Worm (Caenorhabditis elegans) whole organism, L2 larva: ENCODE results near the gene lec-5.

ENCODE experiments used
- C34F6.9 ChIP-seq: fragments of 150-350 bp; optimal IDR thresholded peaks from 2 replicates; lab custom pipeline; 2014; ENCODE audit warnings: missing biosample characterization, missing genetic modification characterization
- R02D3.7 ChIP-seq: fragments of 150-350 bp; optimal IDR thresholded peaks from 2 replicates; lab custom pipeline; 2014; ENCODE audit warnings: missing biosample characterization, missing genetic modification characterization
- Y55F3AM.14 ChIP-seq: fragments of 200-800 bp; sonication (Bioruptor generic); optimal IDR thresholded peaks from 2 replicates; lab custom pipeline; 2018; ENCODE audit warnings: mild to moderate bottlenecking, missing genetic modification characterization, missing compliant biosample characterization
- ZK546.5 ChIP-seq: sonication (generic microtip); optimal IDR thresholded peaks from 2 replicates; lab custom pipeline; 2017; ENCODE audit warnings: missing biosample characterization, missing genetic modification characterization
- alr-1 ChIP-seq: fragments of 150-350 bp; optimal IDR thresholded peaks from 2 replicates; lab custom pipeline; 2014; ENCODE audit warnings: missing biosample characterization, missing genetic modification characterization
- aly-2 ChIP-seq: fragments of 150-350 bp; optimal IDR thresholded peaks from 2 replicates; lab custom pipeline; 2014; ENCODE audit warnings: missing biosample characterization, missing genetic modification characterization
- ama-1 ChIP-seq: fragments of 150-350 bp; optimal IDR thresholded peaks from 2 replicates; lab custom pipeline; 2018; ENCODE audit warnings: inconsistent platforms
- blmp-1 ChIP-seq: sonication (generic microtip); optimal IDR thresholded peaks from 2 replicates; lab custom pipeline; 2017; ENCODE audit warnings: missing genetic modification characterization, mild to moderate bottlenecking, missing compliant biosample characterization, antibody characterized with exemption, moderate library complexity; ENCODE audit not compliant: insufficient read depth
- ceh-82 ChIP-seq: fragments of 150-350 bp; optimal IDR thresholded peaks from 2 replicates; lab custom pipeline; 2014; ENCODE audit warnings: missing biosample characterization, missing genetic modification characterization
- crh-2 ChIP-seq: sonication (generic microtip); optimal IDR thresholded peaks from 2 replicates; lab custom pipeline; 2017; ENCODE audit warnings: missing biosample characterization, missing genetic modification characterization
- dmd-4 ChIP-seq: sonication (generic microtip); optimal IDR thresholded peaks from 2 replicates; lab custom pipeline; 2017; ENCODE audit warnings: missing biosample characterization, missing genetic modification characterization
- egl-27 ChIP-seq: sonication (generic microtip); optimal IDR thresholded peaks from 3 replicates; lab custom pipeline; 2017; ENCODE audit warnings: missing biosample characterization, missing genetic modification reagents, missing genetic modification characterization
- elt-3 ChIP-seq: sonication (generic microtip); optimal IDR thresholded peaks from 2 replicates; lab custom pipeline; 2017; ENCODE audit warnings: missing biosample characterization, missing genetic modification characterization
- fos-1 ChIP-seq: fragments of 150-350 bp; optimal IDR thresholded peaks from 2 replicates; lab custom pipeline; 2014; ENCODE audit warnings: missing biosample characterization, missing genetic modification characterization
- gmeb-1 ChIP-seq: fragments of 150-350 bp; optimal IDR thresholded peaks from 2 replicates; lab custom pipeline; 2014; ENCODE audit warnings: missing biosample characterization, missing genetic modification characterization
- lin-39 ChIP-seq: fragments of 150-350 bp; optimal IDR thresholded peaks from 2 replicates; lab custom pipeline; 2014; ENCODE audit warnings: missing biosample characterization, missing genetic modification reagents, missing genetic modification characterization
- lsy-2 ChIP-seq, 2 experiments: fragments of 150-350 bp in 1 of 2; sonication (generic microtip) in 1 of 2; optimal IDR thresholded peaks; 2 replicates each; lab custom pipeline; 2014 to 2017; ENCODE audit warnings: missing biosample characterization in 2 of 2, missing genetic modification characterization in 2 of 2
- mab-5 ChIP-seq: fragments of 150-350 bp; optimal IDR thresholded peaks from 2 replicates; lab custom pipeline; 2014; ENCODE audit warnings: missing biosample characterization, missing genetic modification characterization
- mbf-1 ChIP-seq: sonication (generic microtip); optimal IDR thresholded peaks from 2 replicates; lab custom pipeline; 2017; ENCODE audit warnings: missing biosample characterization, missing genetic modification characterization
- mdl-1 ChIP-seq, 2 experiments: fragments of 150-350 bp in 1 of 2; sonication (generic microtip) in 1 of 2; optimal IDR thresholded peaks; 2 replicates each; lab custom pipeline; 2017; ENCODE audit warnings: missing biosample characterization in 2 of 2, missing genetic modification characterization in 2 of 2
- nhr-10 ChIP-seq: sonication (generic microtip); optimal IDR thresholded peaks from 2 replicates; lab custom pipeline; 2017; ENCODE audit warnings: missing biosample characterization, missing genetic modification characterization
- nhr-11 ChIP-seq: fragments of 150-350 bp; optimal IDR thresholded peaks from 2 replicates; lab custom pipeline; 2014; ENCODE audit warnings: missing biosample characterization, missing genetic modification characterization
- nhr-12 ChIP-seq: fragments of 150-350 bp; optimal IDR thresholded peaks from 2 replicates; lab custom pipeline; 2014; ENCODE audit warnings: missing biosample characterization, missing genetic modification characterization
- nhr-129 ChIP-seq: fragments of 150-350 bp; optimal IDR thresholded peaks from 2 replicates; lab custom pipeline; 2014; ENCODE audit warnings: missing biosample characterization, missing genetic modification characterization
- nhr-21 ChIP-seq: fragments of 150-350 bp; optimal IDR thresholded peaks from 2 replicates; lab custom pipeline; 2014; ENCODE audit warnings: missing biosample characterization, missing genetic modification characterization
- nhr-23 ChIP-seq: fragments of 150-350 bp; optimal IDR thresholded peaks from 2 replicates; lab custom pipeline; 2014; ENCODE audit warnings: missing biosample characterization, missing genetic modification reagents, missing genetic modification characterization
- nhr-237 ChIP-seq: fragments of 150-350 bp; optimal IDR thresholded peaks from 2 replicates; lab custom pipeline; 2014; ENCODE audit warnings: missing biosample characterization, missing genetic modification characterization
- nhr-6 ChIP-seq: fragments of 150-350 bp; optimal IDR thresholded peaks from 2 replicates; lab custom pipeline; 2014; ENCODE audit warnings: missing biosample characterization, missing genetic modification characterization
- nhr-77 ChIP-seq: fragments of 150-350 bp; optimal IDR thresholded peaks from 2 replicates; lab custom pipeline; 2014; ENCODE audit warnings: missing biosample characterization, missing genetic modification characterization
- peb-1 ChIP-seq: fragments of 150-350 bp; optimal IDR thresholded peaks from 2 replicates; lab custom pipeline; 2014; ENCODE audit warnings: missing biosample characterization, missing genetic modification characterization
- sem-4 ChIP-seq: fragments of 150-350 bp; optimal IDR thresholded peaks from 2 replicates; lab custom pipeline; 2014; ENCODE audit warnings: missing biosample characterization, missing genetic modification reagents, missing genetic modification characterization
- skn-1 ChIP-seq: sonication (generic microtip); optimal IDR thresholded peaks from 2 replicates; lab custom pipeline; 2017; ENCODE audit warnings: missing biosample characterization, missing genetic modification characterization
- sma-3 ChIP-seq: sonication (generic microtip); optimal IDR thresholded peaks from 2 replicates; lab custom pipeline; 2016; ENCODE audit warnings: missing genetic modification reagents, missing genetic modification characterization, missing compliant biosample characterization
- sma-9 ChIP-seq, 2 experiments: fragments of 150-350 bp in 1 of 2; sonication (generic microtip) in 1 of 2; optimal IDR thresholded peaks; 2 replicates each; lab custom pipeline; 2014 to 2016; ENCODE audit warnings: missing genetic modification characterization in 2 of 2, mild to moderate bottlenecking in 1 of 2, missing biosample characterization in 1 of 2, missing compliant biosample characterization in 1 of 2, missing genetic modification reagents in 1 of 2, moderate library complexity in 1 of 2
- snpc-4 ChIP-seq: fragments of 150-350 bp; optimal IDR thresholded peaks from 2 replicates; lab custom pipeline; 2014; ENCODE audit warnings: missing biosample characterization, missing genetic modification characterization
- unc-39 ChIP-seq: fragments of 150-350 bp; optimal IDR thresholded peaks from 2 replicates; lab custom pipeline; 2014; ENCODE audit warnings: missing biosample characterization, missing genetic modification characterization
- unc-55 ChIP-seq: fragments of 150-350 bp; sonication (generic microtip); optimal IDR thresholded peaks from 3 replicates; lab custom pipeline; 2014; ENCODE audit warnings: missing biosample characterization, missing genetic modification reagents, missing genetic modification characterization
- unc-62 ChIP-seq: fragments of 150-350 bp; optimal IDR thresholded peaks from 2 replicates; lab custom pipeline; 2014; ENCODE audit warnings: missing biosample characterization, missing genetic modification reagents, missing genetic modification characterization
- zag-1 ChIP-seq: fragments of 150-350 bp; optimal IDR thresholded peaks from 2 replicates; lab custom pipeline; 2014; ENCODE audit warnings: missing biosample characterization, missing genetic modification characterization
- ztf-1 ChIP-seq: fragments of 200-800 bp; sonication (Bioruptor generic); conservative IDR thresholded peaks from 2 replicates; pipeline ENCODE4 v1.3.6; 2022; ENCODE audit warnings: missing genetic modification characterization, missing compliant biosample characterization
- ztf-11 ChIP-seq: sonication (generic microtip); optimal IDR thresholded peaks from 2 replicates; lab custom pipeline; 2017; ENCODE audit warnings: missing biosample characterization, missing genetic modification characterization

The lec-5 gene

ce11 chrII:5858322-5858721 is 17.4 kb upstream of the lec-5 start, which contains the start of gene F55C12.4:
TSS of gene F55C12.4 (minus strand) at chrII:5858422.
- TF ChIP-seq mab-5 (tag; lab: Kevin White, UChicago) (no peak), mbf-1 (tag; lab: Kevin White, UChicago) (no peak), skn-1 (no peak), C34F6.9 (tag; lab: Kevin White, UChicago) (no peak), sem-4 (tag; lab: Kevin White, UChicago) (no peak), ztf-1 (no peak), dmd-4 (tag; lab: Kevin White, UChicago) (no peak), lin-39 (tag; lab: Kevin White, UChicago) (no peak), nhr-129 (tag; lab: Kevin White, UChicago) (no peak), nhr-21 (tag; lab: Kevin White, UChicago) (no peak)

- TF ChIP-seq ZK546.5 (tag; lab: Kevin White, UChicago): no peak
- TF ChIP-seq alr-1: no peak
- TF ChIP-seq dmd-4 (tag; lab: Kevin White, UChicago): no peak
- no peak for TF ChIP-seq unc-39 (tag; lab: Kevin White, UChicago)
- no peak for TF ChIP-seq aly-2 (tag; lab: Kevin White, UChicago)
Observed at ce11 chrII:5854122-5854521, 13.2 kb upstream of the lec-5 start, which contains the start of gene H41C03.1. TSS of gene H41C03.1 (plus strand) at chrII:5854422.

- TF ChIP-seq Y55F3AM.14 (GFP tag; lab: Kevin White, UChicago) (no peak), ama-1 (lab: Kevin White, UChicago) (no peak), unc-62 (GFP tag; lab: Kevin White, UChicago) (no peak), ZK546.5 (tag; lab: Kevin White, UChicago) (no peak), nhr-77 (tag; lab: Kevin White, UChicago) (no peak), nhr-11 (tag; lab: Kevin White, UChicago) (no peak), nhr-12 (no peak), nhr-129 (tag; lab: Kevin White, UChicago) (no peak), sma-3 (GFP tag; lab: Kevin White, UChicago) (peak; percentile 16), mdl-1 (tag; optimal IDR thresholded peaks at IDR 0.05; lab: Kevin White, UChicago) (no peak), nhr-21 (tag; lab: Kevin White, UChicago) (peak; percentile 60), egl-27 (tag; lab: Kevin White, UChicago) (peak; percentile 30), sma-9 (GFP tag; optimal IDR thresholded peaks at IDR 0.05; lab: Kevin White, UChicago) (peak; percentile 18), sma-9 (tag; optimal IDR thresholded peaks at IDR 0.05; lab: Kevin White, UChicago) (no peak), ztf-11 (tag; lab: Kevin White, UChicago) (no peak), nhr-10 (tag; lab: Kevin White, UChicago) (no peak), mab-5 (tag; lab: Kevin White, UChicago) (no peak), mbf-1 (tag; lab: Kevin White, UChicago) (no peak), alr-1 (no peak), skn-1 (no peak), sem-4 (tag; lab: Kevin White, UChicago) (no peak), gmeb-1 (no peak), peb-1 (no peak), snpc-4 (no peak), lsy-2 (tag; optimal IDR thresholded peaks at IDR 0.05; lab: Kevin White, UChicago) (no peak), R02D3.7 (tag; lab: Kevin White, UChicago) (no peak), ztf-1 (no peak), crh-2 (tag; lab: Kevin White, UChicago) (no peak), nhr-6 (tag; lab: Kevin White, UChicago) (no peak), fos-1 (tag; lab: Kevin White, UChicago) (no peak), elt-3 (no peak), nhr-237 (tag; lab: Kevin White, UChicago) (no peak), unc-39 (tag; lab: Kevin White, UChicago) (no peak), C34F6.9 (tag; lab: Kevin White, UChicago) (no peak), ceh-82 (tag; lab: Kevin White, UChicago) (no peak), blmp-1 (peak; percentile 28), lin-39 (tag; lab: Kevin White, UChicago) (no peak), zag-1 (tag; lab: Kevin White, UChicago) (no peak), aly-2 (tag; lab: Kevin White, UChicago) (no peak), nhr-23 (no peak), unc-55 (GFP tag; lab: Kevin White, UChicago) (no peak)
Observed at ce11 chrII:5853261-5853660, 12.4 kb upstream of the lec-5 start.
